Fruit fly (Drosophila melanogaster) whole organism, pupa: Measurements from ENCODE around the gene CG6923.

Source experiments
- CG10348 ChIP-seq: fragments of 200-800 bp; sonication (Bioruptor generic); IDR thresholded peaks from 2 replicates; pipeline ENCODE4 v1.3.6; 2022; ENCODE audit warnings: missing biosample characterization, missing genetic modification characterization
- CG12605 ChIP-seq: fragments of 200-800 bp; sonication (Bioruptor generic); IDR thresholded peaks from 2 replicates; pipeline ENCODE4 v1.3.6; 2022; ENCODE audit warnings: missing biosample characterization, missing genetic modification characterization
- CG13204 ChIP-seq: fragments of 200-800 bp; sonication (Bioruptor generic); optimal IDR thresholded peaks from 2 replicates; lab custom pipeline; 2018; ENCODE audit warnings: missing biosample characterization, mild to moderate bottlenecking, missing genetic modification characterization, moderate library complexity
- CG14655 ChIP-seq: fragments of 200-800 bp; sonication (Bioruptor generic); optimal IDR thresholded peaks from 3 replicates; lab custom pipeline; 2017; ENCODE audit warnings: mild to moderate bottlenecking, missing biosample characterization, missing genetic modification reagents, missing genetic modification characterization
- CG15710 ChIP-seq: fragments of 200-800 bp; sonication (Bioruptor generic); optimal IDR thresholded peaks from 2 replicates; lab custom pipeline; 2018; ENCODE audit warnings: missing biosample characterization, mild to moderate bottlenecking, missing genetic modification characterization, moderate library complexity
- CG17806 ChIP-seq: fragments of 200-800 bp; sonication (Bioruptor generic); optimal IDR thresholded peaks from 2 replicates; lab custom pipeline; 2018; ENCODE audit warnings: missing biosample characterization, mild to moderate bottlenecking, missing genetic modification characterization, moderate library complexity
- CG32121 ChIP-seq: fragments of 200-800 bp; sonication (Bioruptor generic); IDR thresholded peaks from 2 replicates; pipeline ENCODE4 v1.3.6; 2022; ENCODE audit warnings: missing biosample characterization, missing genetic modification characterization
- CG34367 ChIP-seq: fragments of 200-800 bp; sonication (Bioruptor generic); optimal IDR thresholded peaks from 2 replicates; lab custom pipeline; 2018; ENCODE audit warnings: missing biosample characterization, mild to moderate bottlenecking, missing genetic modification characterization
- CG4496 ChIP-seq: fragments of 200-800 bp; sonication (Bioruptor generic); IDR thresholded peaks from 3 replicates; pipeline ENCODE4 v1.3.6; 2022; ENCODE audit warnings: missing biosample characterization, missing genetic modification characterization
- CG8159 ChIP-seq: fragments of 200-800 bp; sonication (Bioruptor generic); optimal IDR thresholded peaks from 3 replicates; lab custom pipeline; 2018; ENCODE audit warnings: missing biosample characterization, mild to moderate bottlenecking, missing genetic modification characterization, moderate library complexity
- CG8301 ChIP-seq: fragments of 200-800 bp; sonication (Bioruptor generic); optimal IDR thresholded peaks from 2 replicates; lab custom pipeline; 2018; ENCODE audit warnings: missing biosample characterization, mild to moderate bottlenecking, missing genetic modification characterization
- CG9948 ChIP-seq: fragments of 200-800 bp; sonication (Bioruptor generic); optimal IDR thresholded peaks from 2 replicates; lab custom pipeline; 2018; ENCODE audit warnings: missing biosample characterization, mild to moderate bottlenecking, missing genetic modification characterization, moderate library complexity
- D1 ChIP-seq: fragments of 200-800 bp; sonication (Bioruptor generic); optimal IDR thresholded peaks from 2 replicates; lab custom pipeline; 2018; ENCODE audit warnings: missing biosample characterization, mild to moderate bottlenecking, missing genetic modification characterization, moderate library complexity
- EcR ChIP-seq: fragments of 200-800 bp; sonication (Bioruptor generic); optimal IDR thresholded peaks from 3 replicates; lab custom pipeline; 2019; ENCODE audit warnings: missing biosample characterization, missing genetic modification characterization, mild to moderate bottlenecking, moderate library complexity, missing genetic modification reagents
- Ets98B ChIP-seq: fragments of 200-800 bp; sonication (Bioruptor generic); IDR thresholded peaks from 2 replicates; pipeline ENCODE4 v1.3.6; 2022; ENCODE audit warnings: missing biosample characterization, missing genetic modification characterization
- Pif1A ChIP-seq: fragments of 200-800 bp; sonication (Bioruptor generic); optimal IDR thresholded peaks from 3 replicates; lab custom pipeline; 2016; ENCODE audit warnings: missing biosample characterization, missing genetic modification characterization
- Pif1B ChIP-seq: fragments of 200-800 bp; sonication (Bioruptor generic); optimal IDR thresholded peaks from 3 replicates; lab custom pipeline; 2016; ENCODE audit warnings: missing biosample characterization, missing genetic modification characterization
- Snoo ChIP-seq: fragments of 200-800 bp; sonication (Bioruptor generic); optimal IDR thresholded peaks from 3 replicates; lab custom pipeline; 2017; ENCODE audit warnings: missing biosample characterization, mild to moderate bottlenecking, missing genetic modification characterization, inconsistent platforms
- fd96Ca ChIP-seq: fragments of 200-800 bp; sonication (Bioruptor generic); IDR thresholded peaks from 3 replicates; pipeline ENCODE4 v1.3.6; 2022; ENCODE audit warnings: missing biosample characterization, missing genetic modification characterization
- gl ChIP-seq: fragments of 200-800 bp; sonication (Bioruptor generic); optimal IDR thresholded peaks from 2 replicates; lab custom pipeline; 2018; ENCODE audit warnings: missing biosample characterization, mild to moderate bottlenecking, missing genetic modification characterization
- rn ChIP-seq: fragments of 200-800 bp; sonication (Bioruptor generic); IDR thresholded peaks from 2 replicates; pipeline ENCODE4 v1.3.6; 2022; ENCODE audit warnings: missing biosample characterization, missing genetic modification characterization

Gene CG6923

DNA sequence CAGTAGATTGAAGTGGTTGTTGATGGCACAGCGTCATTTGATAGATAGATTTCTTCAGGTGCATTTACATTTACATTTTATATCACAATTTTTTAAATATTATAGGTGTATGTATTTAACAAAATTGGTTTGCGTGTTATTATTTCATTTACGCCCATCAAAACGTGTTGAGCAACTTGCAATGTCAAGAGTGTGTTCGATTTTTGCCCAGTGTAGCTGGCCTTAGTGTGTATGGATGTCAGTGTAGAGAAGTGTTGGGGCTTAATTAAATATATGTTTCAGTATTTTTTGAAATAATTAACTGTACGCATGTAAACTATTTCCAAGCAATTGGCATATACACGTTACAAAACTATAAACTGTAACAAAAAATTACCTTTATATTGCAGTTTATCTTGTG is 1.9 kb upstream of the CG6923 start:
- no peak for TF ChIP-seq CG12605
- TF ChIP-seq CG17806, result peak; percentile 4
- no peak for TF ChIP-seq EcR
- TF ChIP-seq D1 (tag; lab: Kevin White, UChicago), result no peak
- TF ChIP-seq CG4496, result no peak
- TF ChIP-seq gl (tag; lab: Kevin White, UChicago), result no peak
- no peak for TF ChIP-seq Snoo (tag; lab: Kevin White, UChicago)

DNA sequence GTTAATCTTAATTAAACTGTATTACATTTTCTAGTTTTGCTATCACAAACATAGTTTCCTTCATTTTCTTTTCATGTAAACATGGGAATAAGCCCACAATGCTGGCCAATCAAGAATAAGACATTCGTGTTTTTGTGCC is 334 bp upstream of the CG6923 start, which contains the start of gene CG43062:
Gene CG43062, plus strand, starts transcription at position 40 of the 139 bp plus-strand sequence.
- TF ChIP-seq D1 (tag; lab: Kevin White, UChicago) (no peak), Ets98B (no peak), CG12605 (no peak), CG13204 (GFP tag; lab: Kevin White, UChicago) (no peak), Pif1A (no peak), rn (no peak), Snoo (tag; lab: Kevin White, UChicago) (no peak), CG17806 (no peak), CG4496 (no peak), fd96Ca (GFP tag; lab: Robert Waterston, UW) (no peak)
- TF ChIP-seq, all 21 proteins: peak for 0

DNA sequence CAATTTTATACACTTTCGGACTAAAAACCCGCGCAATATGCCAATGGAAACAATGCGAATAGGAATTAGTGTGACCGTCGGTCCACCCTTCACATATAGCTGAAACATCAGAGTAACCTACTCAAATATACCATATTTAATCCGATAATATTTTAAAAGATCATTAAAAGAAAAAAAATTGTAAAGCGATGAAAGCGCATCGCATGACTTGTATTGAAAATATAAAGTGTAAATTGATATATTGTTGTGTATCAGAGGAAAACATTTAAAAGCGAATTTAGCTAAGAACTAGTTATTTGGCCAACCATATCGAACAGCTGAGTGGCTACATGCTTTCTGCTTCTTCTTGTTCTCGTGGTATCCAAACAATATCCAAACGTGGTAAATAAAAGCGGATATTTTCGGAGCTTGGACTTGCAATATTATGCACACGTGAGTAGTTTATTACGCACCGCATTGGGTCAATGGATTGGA is 8.1 kb downstream of the CG6923 start, which contains the start of the genes Blm and CG14722:
Gene Blm, minus strand, starts transcription at position 54 of the 474 bp plus-strand sequence.
Gene CG14722, plus strand, starts transcription at position 161 of the 474 bp plus-strand sequence.
- TF ChIP-seq gl (tag; lab: Kevin White, UChicago), result no peak
- TF ChIP-seq Snoo (tag; lab: Kevin White, UChicago), result no peak
- TF ChIP-seq CG10348 (GFP tag; lab: Robert Waterston, UW), result no peak
- TF ChIP-seq fd96Ca (GFP tag; lab: Robert Waterston, UW), result no peak
- no peak for TF ChIP-seq CG17806
- TF ChIP-seq Ets98B, result no peak
- TF ChIP-seq CG13204 (GFP tag; lab: Kevin White, UChicago), result no peak
- TF ChIP-seq CG34367, result no peak
- TF ChIP-seq D1 (tag; lab: Kevin White, UChicago), result no peak
- TF ChIP-seq CG15710 (tag; lab: Kevin White, UChicago), result no peak
- no peak for TF ChIP-seq CG8301 (tag; lab: Kevin White, UChicago)
- no peak for TF ChIP-seq CG8159 (tag; lab: Kevin White, UChicago)
- TF ChIP-seq Pif1A, result no peak
- TF ChIP-seq CG4496, result no peak
- TF ChIP-seq Pif1B (GFP tag; lab: Kevin White, UChicago), result no peak
- TF ChIP-seq EcR, result no peak
- no peak for TF ChIP-seq CG32121 (GFP tag; lab: Robert Waterston, UW)

DNA sequence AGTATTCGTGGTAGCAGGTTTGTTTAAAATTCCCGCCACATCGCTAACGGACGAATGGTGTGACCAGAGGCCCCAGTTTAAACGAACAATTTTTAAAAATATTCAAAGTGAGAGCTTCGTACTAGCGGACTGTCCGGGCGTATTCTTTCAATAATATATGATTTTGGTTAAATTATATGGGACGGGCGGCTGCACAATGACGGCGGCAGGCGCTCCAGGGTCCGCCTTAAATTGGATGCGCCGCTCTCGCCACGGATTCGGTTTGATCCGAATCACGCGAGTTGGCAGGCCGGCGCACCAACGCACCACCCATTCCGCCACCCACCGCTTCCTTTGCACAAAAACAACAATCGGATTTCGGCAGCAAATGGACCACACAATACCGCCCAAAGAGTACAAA is 14.5 kb downstream of the CG6923 start, which contains the start of gene CG14721:
Gene CG14721, plus strand, starts transcription at position 111 of the 400 bp plus-strand sequence.
- no peak for TF ChIP-seq gl (tag; lab: Kevin White, UChicago)
- no peak for TF ChIP-seq Pif1B (GFP tag; lab: Kevin White, UChicago)
- peak; percentile 8; the same call in 1 of the 3 replicates for TF ChIP-seq CG4496

DNA sequence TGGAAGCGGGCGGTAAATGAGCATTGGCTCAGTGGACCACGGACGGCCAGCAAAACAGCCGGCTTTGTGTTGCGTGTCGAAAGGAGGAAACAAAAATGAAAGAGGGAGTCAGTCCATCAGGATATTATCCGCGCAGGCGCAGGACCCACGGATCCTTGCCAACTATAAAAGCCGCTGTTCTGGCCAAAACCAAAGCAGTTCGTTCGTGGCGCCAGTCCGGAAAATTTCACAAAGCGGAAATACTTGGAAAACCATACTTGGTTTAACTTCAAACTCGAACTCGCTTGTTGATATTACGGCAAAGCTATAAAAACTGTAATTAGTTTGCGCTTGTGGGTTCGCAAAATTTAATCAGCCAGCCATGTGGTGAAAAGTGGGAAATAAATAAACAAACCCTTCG is 28.2 kb downstream of the CG6923 start, which contains the start of gene CG12594:
Gene CG12594, plus strand, starts transcription at position 142 of the 400 bp plus-strand sequence.
- TF ChIP-seq Pif1B (GFP tag; lab: Kevin White, UChicago) (no peak), CG14655 (GFP tag; lab: Kevin White, UChicago) (no peak), CG8301 (tag; lab: Kevin White, UChicago) (no peak), CG10348 (GFP tag; lab: Robert Waterston, UW) (no peak), gl (tag; lab: Kevin White, UChicago) (no peak), fd96Ca (GFP tag; lab: Robert Waterston, UW) (no peak), Ets98B (no peak), CG13204 (GFP tag; lab: Kevin White, UChicago) (no peak), Snoo (tag; lab: Kevin White, UChicago) (no peak), CG32121 (GFP tag; lab: Robert Waterston, UW) (no peak), D1 (tag; lab: Kevin White, UChicago) (no peak), CG8159 (tag; lab: Kevin White, UChicago) (no peak), Pif1A (no peak), CG12605 (no peak), CG4496 (no peak), CG34367 (no peak), CG9948 (tag; lab: Kevin White, UChicago) (no peak)
- TF ChIP-seq, all 21 proteins: peak for 0

DNA sequence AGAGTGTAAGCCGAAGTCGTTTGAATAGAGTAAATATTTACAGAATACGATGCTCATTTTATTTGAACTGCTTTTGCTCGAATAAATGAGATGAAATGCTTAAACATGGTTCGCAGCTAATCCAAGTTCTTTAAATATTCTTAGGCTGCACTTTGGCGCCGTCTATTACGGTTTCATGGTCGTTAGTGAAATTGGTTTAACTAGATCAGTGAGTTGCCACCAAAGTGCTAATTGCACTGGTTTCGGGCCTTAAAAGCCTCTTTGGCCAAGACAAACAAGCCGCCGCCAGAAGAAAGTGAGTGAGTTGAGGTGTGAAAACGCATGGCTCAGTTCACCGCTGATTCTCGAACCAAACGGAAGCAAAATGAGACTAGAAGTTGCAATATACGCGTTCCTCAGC is 38.5 kb downstream of the CG6923 start, which contains the start of gene CG14720:
Gene CG14720, plus strand, starts transcription at position 301 of the 400 bp plus-strand sequence.
- TF ChIP-seq CG17806 (no peak), CG8301 (tag; lab: Kevin White, UChicago) (no peak), CG10348 (GFP tag; lab: Robert Waterston, UW) (no peak), CG9948 (tag; lab: Kevin White, UChicago) (no peak), EcR (no peak), Snoo (tag; lab: Kevin White, UChicago) (no peak), CG13204 (GFP tag; lab: Kevin White, UChicago) (no peak), gl (tag; lab: Kevin White, UChicago) (no peak), CG12605 (no peak), D1 (tag; lab: Kevin White, UChicago) (no peak), CG32121 (GFP tag; lab: Robert Waterston, UW) (no peak), CG14655 (GFP tag; lab: Kevin White, UChicago) (no peak), CG15710 (tag; lab: Kevin White, UChicago) (no peak), fd96Ca (GFP tag; lab: Robert Waterston, UW) (no peak), CG34367 (no peak), Pif1A (no peak)

DNA sequence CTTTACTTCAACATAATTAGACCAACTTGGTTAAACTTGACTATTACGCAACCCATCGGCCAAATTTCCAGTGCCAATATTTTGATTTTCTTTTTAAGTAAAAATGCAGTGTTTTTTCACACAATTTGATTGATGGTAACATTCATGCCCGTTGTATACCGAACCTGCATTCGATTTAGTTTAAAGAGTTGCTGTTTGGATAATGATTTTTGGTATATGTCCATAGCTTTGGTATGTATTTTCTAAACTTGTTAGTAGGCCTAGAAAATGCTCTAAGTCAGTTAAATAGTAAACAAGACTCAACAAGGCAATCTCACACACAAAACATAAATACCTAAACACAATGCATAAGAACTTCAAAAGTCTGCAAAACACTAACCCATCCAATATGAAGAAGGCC is 46.1 kb downstream of the CG6923 start, which contains the start of gene I-t:
Gene I-t, plus strand, starts transcription at position 301 of the 400 bp plus-strand sequence.
- TF ChIP-seq Snoo (tag; lab: Kevin White, UChicago), result no peak
- TF ChIP-seq CG8159 (tag; lab: Kevin White, UChicago), result no peak
- no peak for TF ChIP-seq CG12605
- no peak for TF ChIP-seq fd96Ca (GFP tag; lab: Robert Waterston, UW)
- no peak for TF ChIP-seq CG4496
- no peak for TF ChIP-seq CG8301 (tag; lab: Kevin White, UChicago)
- TF ChIP-seq rn, result no peak
- TF ChIP-seq CG15710 (tag; lab: Kevin White, UChicago), result no peak
- TF ChIP-seq CG13204 (GFP tag; lab: Kevin White, UChicago), result no peak
- TF ChIP-seq Pif1B (GFP tag; lab: Kevin White, UChicago), result no peak
- TF ChIP-seq Ets98B, result no peak
- no peak for TF ChIP-seq EcR
- no peak for TF ChIP-seq CG17806
